Fruit fly (Drosophila melanogaster): ENCODE measurements around the gene spen.
A peak's percentile ranks its signal among the peaks of the same experiment; 100 is the strongest.

spen gene

DNA sequence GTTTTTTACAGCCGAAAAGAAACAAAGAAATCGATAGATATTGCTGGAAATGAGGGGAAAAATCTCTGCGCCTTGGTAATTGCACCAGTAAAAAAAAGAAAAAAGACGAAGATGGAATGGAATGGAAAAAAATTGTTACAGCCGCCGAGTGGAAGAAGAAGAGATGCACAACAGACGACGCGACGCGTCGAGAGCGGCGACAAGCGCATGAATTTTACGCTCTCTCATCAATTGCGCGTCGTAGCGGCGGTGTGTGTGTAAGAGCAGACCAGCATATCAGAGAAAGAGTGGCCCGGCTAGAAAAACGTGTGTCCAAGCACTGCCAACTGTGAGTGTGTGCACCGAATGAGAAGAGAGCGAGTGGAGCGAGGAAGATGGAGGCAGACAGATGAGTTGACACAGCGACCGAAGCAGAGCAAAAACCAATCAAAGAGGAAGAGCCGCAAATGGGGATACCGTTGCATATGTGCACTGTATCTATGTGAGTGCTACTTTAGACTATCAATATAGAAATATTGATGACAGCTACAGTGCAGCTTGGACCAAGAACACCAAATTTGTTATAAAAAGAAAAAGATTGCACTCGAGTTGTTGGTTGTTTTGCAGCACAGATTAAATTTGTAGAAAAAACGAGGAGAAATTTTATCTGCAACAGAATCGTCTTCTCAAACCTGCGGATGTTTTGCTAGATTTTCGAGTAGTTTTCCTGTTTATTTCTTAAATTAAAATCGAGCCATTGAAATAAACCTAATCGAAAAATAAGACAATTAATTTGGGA, 90.4 kb downstream of the spen start (continued):
- TF ChIP-seq CG8089 (GFP tag; optimal IDR thresholded peaks at IDR 0.05): no peak
- no peak for TF ChIP-seq CG3726 (GFP tag; IDR thresholded peaks at IDR 0.05)
- peak; percentile 9 for TF ChIP-seq Vsx1 (GFP tag; optimal IDR thresholded peaks at IDR 0.05)
- TF ChIP-seq Hand (GFP tag; optimal IDR thresholded peaks at IDR 0.05): no peak
- TF ChIP-seq sens (GFP tag): peak; percentile 87
- no peak for TF ChIP-seq CG14860 (GFP tag; IDR thresholded peaks at IDR 0.05; ENCODE audit: partially characterized antibody)
- no peak for TF ChIP-seq fru (optimal IDR thresholded peaks at IDR 0.05)
- peak; percentile 18 for TF ChIP-seq Fer1 (GFP tag; optimal IDR thresholded peaks at IDR 0.05)
- TF ChIP-seq Poxn (GFP tag; IDR thresholded peaks at IDR 0.05): no peak
- TF ChIP-seq Nf-YA (GFP tag; IDR thresholded peaks at IDR 0.05): no peak
- no peak for TF ChIP-seq BEAF-32 (GFP tag; optimal IDR thresholded peaks at IDR 0.05)
- TF ChIP-seq Bdp1 (GFP tag; optimal IDR thresholded peaks at IDR 0.05): no peak
- no peak for TF ChIP-seq otp (GFP tag; IDR thresholded peaks at IDR 0.05)
- 0 out of 3 replicates have a peak, but pooled peaks have one; percentile 22 for TF ChIP-seq CG17361 (GFP tag; IDR thresholded peaks at IDR 0.05)
- no peak for TF ChIP-seq PHDP (tag; optimal IDR thresholded peaks at IDR 0.05)
- peak; percentile 60 for TF ChIP-seq gsb-n (tag; optimal IDR thresholded peaks at IDR 0.05)
- TF ChIP-seq dpn (GFP tag; optimal IDR thresholded peaks at IDR 0.05): no peak
- no peak for TF ChIP-seq HLH4C (GFP tag; IDR thresholded peaks at IDR 0.05; ENCODE audit: partially characterized antibody)
- no peak for TF ChIP-seq CG17802 (tag; optimal IDR thresholded peaks at IDR 0.05)
- TF ChIP-seq Scr (GFP tag; IDR thresholded peaks at IDR 0.05; ENCODE audit: partially characterized antibody): no peak
- TF ChIP-seq Max (GFP tag; optimal IDR thresholded peaks at IDR 0.05): no peak
- peak; percentile 10 for TF ChIP-seq CG8944 (GFP tag; optimal IDR thresholded peaks at IDR 0.05)
- no peak for TF ChIP-seq H2.0 (GFP tag; IDR thresholded peaks at IDR 0.05)
- peak; percentile 5 for TF ChIP-seq dmrt11E (tag; optimal IDR thresholded peaks at IDR 0.05)
- TF ChIP-seq CG17328 (GFP tag; IDR thresholded peaks at IDR 0.05): 0 out of 2 replicates have a peak, but pooled peaks have one; percentile 22
- no peak for TF ChIP-seq Aef1 (GFP tag; IDR thresholded peaks at IDR 0.05)
- no peak for TF ChIP-seq eyg (GFP tag; optimal IDR thresholded peaks at IDR 0.05)
- TF ChIP-seq dysf (GFP tag; IDR thresholded peaks at IDR 0.05): no peak
- no peak for TF ChIP-seq CG8924 (tag; optimal IDR thresholded peaks at IDR 0.05)
- peak; percentile 13 for TF ChIP-seq YL-1 (GFP tag; optimal IDR thresholded peaks at IDR 0.05)
- no peak for TF ChIP-seq lab (GFP tag; optimal IDR thresholded peaks at IDR 0.05)
- peak; percentile 22 for TF ChIP-seq CG11504 (tag; optimal IDR thresholded peaks at IDR 0.05)
- no peak for TF ChIP-seq sima (GFP tag; optimal IDR thresholded peaks at IDR 0.05)
- TF ChIP-seq exex (tag; optimal IDR thresholded peaks at IDR 0.05): no peak
- TF ChIP-seq CG8478 (optimal IDR thresholded peaks at IDR 0.05): peak; percentile 20
- no peak for TF ChIP-seq CG12104 (GFP tag; optimal IDR thresholded peaks at IDR 0.05)
- no peak for TF ChIP-seq CG2875 (GFP tag; optimal IDR thresholded peaks at IDR 0.05)
- TF ChIP-seq vnd (GFP tag; IDR thresholded peaks at IDR 0.05; ENCODE audit: partially characterized antibody): no peak
- TF ChIP-seq CG12155 (GFP tag; optimal IDR thresholded peaks at IDR 0.05): peak; percentile 31
- peak; percentile 61 for TF ChIP-seq CG34224 (GFP tag; IDR thresholded peaks at IDR 0.05; ENCODE audit: partially characterized antibody)
- TF ChIP-seq CG30431 (GFP tag; optimal IDR thresholded peaks at IDR 0.05): no peak
- no peak for TF ChIP-seq CG5180 (GFP tag; optimal IDR thresholded peaks at IDR 0.05)
- TF ChIP-seq CG18011 (GFP tag; optimal IDR thresholded peaks at IDR 0.05): no peak
- peak; percentile 55; the same call in 2 of the 3 replicates for TF ChIP-seq ci (GFP tag; IDR thresholded peaks at IDR 0.05)
- peak; percentile 80 for TF ChIP-seq CG1832 (GFP tag; optimal IDR thresholded peaks at IDR 0.05)
- peak; percentile 60; the same call in 1 of the 2 replicates for TF ChIP-seq sna (GFP tag; IDR thresholded peaks at IDR 0.05; ENCODE audit: partially characterized antibody)
- no peak for TF ChIP-seq CG7928 (GFP tag; optimal IDR thresholded peaks at IDR 0.05)
- TF ChIP-seq CG2712 (tag; optimal IDR thresholded peaks at IDR 0.05): peak; percentile 8
- no peak for TF ChIP-seq CTCF (GFP tag; optimal IDR thresholded peaks at IDR 0.05)
- peak; percentile 93 for TF ChIP-seq CG8281 (tag; optimal IDR thresholded peaks at IDR 0.05)
